Worm (Caenorhabditis elegans) whole organism, L3 larva: ENCODE data around the gene W03F8.4.
"Not testable (repeated sequence)": the region's sequence is repeated elsewhere in the genome, so short reads cannot be mapped to it uniquely, and the experiment has no call there.

Experiments used
- ama-1 ChIP-seq: fragments of 150-350 bp; optimal IDR thresholded peaks from 2 replicates; lab custom pipeline; 2018
- ceh-16 ChIP-seq: sonication (generic microtip); optimal IDR thresholded peaks from 2 replicates; lab custom pipeline; 2017; ENCODE audit warnings: missing biosample characterization, missing genetic modification characterization
- ceh-82 ChIP-seq: fragments of 150-350 bp; optimal IDR thresholded peaks from 2 replicates; lab custom pipeline; 2014; ENCODE audit warnings: missing biosample characterization, missing genetic modification characterization
- daf-12 ChIP-seq: fragments of 150-350 bp; optimal IDR thresholded peaks from 2 replicates; lab custom pipeline; 2014; ENCODE audit warnings: missing biosample characterization, missing genetic modification reagents, missing genetic modification characterization
- egl-27 ChIP-seq: sonication (generic microtip); optimal IDR thresholded peaks from 4 replicates; lab custom pipeline; 2017; ENCODE audit warnings: missing biosample characterization, missing genetic modification reagents, missing genetic modification characterization
- fkh-10 ChIP-seq: sonication (generic microtip); optimal IDR thresholded peaks from 2 replicates; lab custom pipeline; 2017; ENCODE audit warnings: missing biosample characterization, missing genetic modification reagents, missing genetic modification characterization
- jun-1 ChIP-seq: fragments of 150-350 bp; optimal IDR thresholded peaks from 2 replicates; lab custom pipeline; 2014; ENCODE audit warnings: missing biosample characterization, missing genetic modification reagents, missing genetic modification characterization
- lin-15B ChIP-seq: fragments of 150-350 bp; optimal IDR thresholded peaks from 2 replicates; lab custom pipeline; 2014; ENCODE audit warnings: missing biosample characterization, missing genetic modification characterization
- lsy-12 ChIP-seq: sonication (generic microtip); optimal IDR thresholded peaks from 2 replicates; lab custom pipeline; 2016; ENCODE audit warnings: mild to moderate bottlenecking, missing genetic modification characterization, missing compliant biosample characterization
- mml-1 ChIP-seq: fragments of 150-350 bp; sonication (generic microtip); optimal IDR thresholded peaks from 3 replicates; lab custom pipeline; 2014; ENCODE audit warnings: missing biosample characterization, missing genetic modification characterization
- nfya-1 ChIP-seq: sonication (generic microtip); optimal IDR thresholded peaks from 2 replicates; lab custom pipeline; 2017; ENCODE audit warnings: missing genetic modification characterization, mild to moderate bottlenecking, missing compliant biosample characterization, antibody characterized with exemption, moderate library complexity; ENCODE audit not compliant: insufficient read depth
- nhr-11 ChIP-seq: fragments of 150-350 bp; optimal IDR thresholded peaks from 2 replicates; lab custom pipeline; 2014; ENCODE audit warnings: missing biosample characterization, missing genetic modification characterization
- nhr-12 ChIP-seq: fragments of 150-350 bp; optimal IDR thresholded peaks from 2 replicates; lab custom pipeline; 2014; ENCODE audit warnings: missing biosample characterization, missing genetic modification characterization
- nhr-25 ChIP-seq: sonication (generic microtip); optimal IDR thresholded peaks from 2 replicates; lab custom pipeline; 2017; ENCODE audit warnings: missing biosample characterization, missing genetic modification characterization
- nhr-67 ChIP-seq: fragments of 150-350 bp; optimal IDR thresholded peaks from 2 replicates; lab custom pipeline; 2014; ENCODE audit warnings: missing biosample characterization, missing genetic modification characterization
- nhr-76 ChIP-seq: fragments of 150-350 bp; sonication (generic microtip); optimal IDR thresholded peaks from 5 replicates; lab custom pipeline; 2014; ENCODE audit warnings: missing biosample characterization, missing genetic modification characterization
- nhr-77 ChIP-seq: fragments of 150-350 bp; optimal IDR thresholded peaks from 2 replicates; lab custom pipeline; 2014; ENCODE audit warnings: missing biosample characterization, missing genetic modification characterization
- pha-4 ChIP-seq: fragments of 150-350 bp; optimal IDR thresholded peaks from 2 replicates; lab custom pipeline; 2014; ENCODE audit warnings: missing biosample characterization, missing genetic modification reagents, missing genetic modification characterization
- tbx-2 ChIP-seq: sonication (generic microtip); optimal IDR thresholded peaks from 2 replicates; lab custom pipeline; 2016; ENCODE audit warnings: mild to moderate bottlenecking, missing genetic modification characterization, missing compliant biosample characterization
- unc-62 ChIP-seq: fragments of 150-350 bp; sonication (generic microtip); optimal IDR thresholded peaks from 4 replicates; lab custom pipeline; 2014; ENCODE audit warnings: missing biosample characterization, missing genetic modification reagents, missing genetic modification characterization
- zag-1 ChIP-seq: fragments of 150-350 bp; optimal IDR thresholded peaks from 2 replicates; lab custom pipeline; 2014; ENCODE audit warnings: missing biosample characterization, missing genetic modification characterization
- ztf-11 ChIP-seq: fragments of 150-350 bp; optimal IDR thresholded peaks from 2 replicates; lab custom pipeline; 2014; ENCODE audit warnings: missing biosample characterization, missing genetic modification characterization

Gene W03F8.4

ce11 chrIV:5224238-5224637 lies 40.3 kb downstream of the W03F8.4 start, which contains the start of gene Y59E9AL.8:
TSS of gene Y59E9AL.8 (minus strand) at chrIV:5224338.
- no peak for TF ChIP-seq lin-15B (tag; lab: Kevin White, UChicago)
- no peak for TF ChIP-seq nfya-1 (tag; lab: Kevin White, UChicago)
- TF ChIP-seq nhr-11 (tag; lab: Kevin White, UChicago), result no peak
- no peak for TF ChIP-seq pha-4 (tag; lab: Kevin White, UChicago)
- TF ChIP-seq fkh-10 (GFP tag; lab: Kevin White, UChicago), result no peak
- no peak for TF ChIP-seq nhr-76 (tag; lab: Kevin White, UChicago)
- no peak for TF ChIP-seq ztf-11 (tag; lab: Kevin White, UChicago)
- no peak for TF ChIP-seq egl-27
- no peak for TF ChIP-seq ceh-82 (tag; lab: Kevin White, UChicago)
- TF ChIP-seq ceh-16 (tag; lab: Kevin White, UChicago), result no peak
- no peak for TF ChIP-seq tbx-2 (tag; lab: Kevin White, UChicago)
- TF ChIP-seq nhr-12, result no peak
- TF ChIP-seq nhr-25 (tag; lab: Kevin White, UChicago), result no peak
- no peak for TF ChIP-seq zag-1 (tag; lab: Kevin White, UChicago)

ce11 chrIV:5225277-5225822 lies 41.4 kb downstream of the W03F8.4 start, which contains the start of gene cylc-1:
TSS of gene cylc-1 (minus strand) at chrIV:5225772.
- TF ChIP-seq jun-1, nfya-1, nhr-77 (tag; lab: Kevin White, UChicago): not testable (repeated sequence)

ce11 chrIV:5226552-5226951 lies 42.6 kb downstream of the W03F8.4 start, which contains the start of gene nsph-4.1:
TSS of gene nsph-4.1 (plus strand) at chrIV:5226852.
- TF ChIP-seq mml-1 (tag; lab: Kevin White, UChicago); nhr-67 (tag; lab: Kevin White, UChicago); ama-1 (lab: Kevin White, UChicago): not testable (repeated sequence)

- no peak for TF ChIP-seq zag-1 (tag; lab: Kevin White, UChicago)
Measured at ce11 chrIV:5228619-5229018, 44.7 kb downstream of the W03F8.4 start, which contains the start of gene thn-6. TSS of gene thn-6 (plus strand) at chrIV:5228919.

ce11 chrIV:5230530-5230929 lies 46.6 kb downstream of the W03F8.4 start, which contains the start of gene thn-5:
TSS of gene thn-5 (plus strand) at chrIV:5230830.
- TF ChIP-seq unc-62 (GFP tag; lab: Kevin White, UChicago) (no peak), daf-12 (no peak), lsy-12 (tag; lab: Kevin White, UChicago) (no peak), ceh-82 (tag; lab: Kevin White, UChicago) (no peak)
